Worm (Caenorhabditis elegans): ENCODE measurements around the gene srbc-67.
"Not testable (repeated sequence)": the region's sequence is repeated elsewhere in the genome, so short reads cannot be mapped to it uniquely, and the experiment has no call there.

DNA sequence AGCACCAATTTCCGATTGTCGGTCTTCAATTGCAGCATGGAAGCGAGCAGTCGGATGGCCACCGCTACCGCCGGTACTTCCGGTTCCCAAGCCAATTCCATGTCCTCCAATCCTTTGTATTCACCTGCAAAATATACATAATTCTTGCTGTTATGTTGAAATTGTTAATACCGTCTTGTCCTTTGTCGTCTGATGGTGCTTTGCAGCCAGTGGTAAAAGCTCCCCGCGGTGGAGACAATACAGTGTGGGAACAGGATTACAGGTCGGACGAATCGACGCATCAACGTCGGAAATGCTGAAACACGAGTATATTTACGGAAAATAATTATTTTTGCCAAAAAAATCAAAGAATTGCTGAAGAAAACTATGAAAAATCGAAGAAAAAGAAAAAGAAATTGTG lies 23.3 kb upstream of the srbc-67 start, which contains the start of gene T24A6.17:
- TF ChIP-seq dao-5, him-1, W03F9.2 (tag; optimal IDR thresholded peaks at IDR 0.05): not testable (repeated sequence)

Measured in whole organism, L4/young adult.